Worm (Caenorhabditis elegans) whole organism, late embryonic: ENCODE data around the gene cox-6A.

Source experiments
- C38D4.7 ChIP-seq: fragments of 200-800 bp; sonication (Bioruptor generic); optimal IDR thresholded peaks from 2 replicates; lab custom pipeline; 2018; ENCODE audit warnings: mild to moderate bottlenecking, missing genetic modification characterization, moderate library complexity, missing compliant biosample characterization
- F13H6.1 ChIP-seq: sonication (generic microtip); optimal IDR thresholded peaks from 2 replicates; lab custom pipeline; 2016; ENCODE audit warnings: missing genetic modification characterization, missing compliant biosample characterization
- K02D7.2 ChIP-seq: sonication (generic microtip); optimal IDR thresholded peaks from 2 replicates; lab custom pipeline; 2017; ENCODE audit warnings: mild to moderate bottlenecking, missing genetic modification characterization, missing compliant biosample characterization
- Y22D7AL.16 ChIP-seq: sonication (generic microtip); optimal IDR thresholded peaks from 2 replicates; lab custom pipeline; 2016; ENCODE audit warnings: missing genetic modification characterization, missing compliant biosample characterization
- ceh-14 ChIP-seq: sonication (generic microtip); optimal IDR thresholded peaks from 2 replicates; lab custom pipeline; 2016; ENCODE audit warnings: missing genotype, missing genetic modification characterization, missing compliant biosample characterization
- ceh-2 ChIP-seq: sonication (generic microtip); optimal IDR thresholded peaks from 2 replicates; lab custom pipeline; 2016; ENCODE audit warnings: missing genotype, missing genetic modification characterization, missing compliant biosample characterization
- ceh-45 ChIP-seq: fragments of 200-800 bp; sonication (Bioruptor generic); IDR thresholded peaks from 2 replicates; pipeline ENCODE4 v1.3.6; 2022; ENCODE audit warnings: missing genetic modification reagents, missing genetic modification characterization, missing compliant biosample characterization
- ceh-6 ChIP-seq: fragments of 200-800 bp; sonication (Bioruptor generic); optimal IDR thresholded peaks from 2 replicates; lab custom pipeline; 2018; ENCODE audit warnings: mild to moderate bottlenecking, missing genetic modification characterization, missing compliant biosample characterization
- ceh-9 ChIP-seq: sonication (generic microtip); optimal IDR thresholded peaks from 2 replicates; lab custom pipeline; 2016; ENCODE audit warnings: mild to moderate bottlenecking, missing genetic modification characterization, inconsistent platforms, missing compliant biosample characterization
- che-1 ChIP-seq: sonication (generic microtip); optimal IDR thresholded peaks from 2 replicates; lab custom pipeline; 2016; ENCODE audit warnings: mild to moderate bottlenecking, missing genetic modification characterization, missing compliant biosample characterization
- dve-1 ChIP-seq: sonication (generic microtip); optimal IDR thresholded peaks from 2 replicates; lab custom pipeline; 2017; ENCODE audit warnings: antibody characterized with exemption, mild to moderate bottlenecking, missing genetic modification characterization, missing compliant biosample characterization
- elt-2 ChIP-seq: sonication (generic microtip); optimal IDR thresholded peaks from 2 replicates; lab custom pipeline; 2016; ENCODE audit warnings: missing genetic modification reagents, missing genetic modification characterization, missing compliant biosample characterization
- ets-4 ChIP-seq: sonication (generic microtip); optimal IDR thresholded peaks from 2 replicates; lab custom pipeline; 2016; ENCODE audit warnings: missing genetic modification characterization, missing compliant biosample characterization
- eyg-1 ChIP-seq: sonication (generic microtip); optimal IDR thresholded peaks from 2 replicates; lab custom pipeline; 2016; ENCODE audit warnings: missing genotype, missing genetic modification characterization, missing compliant biosample characterization
- fax-1 ChIP-seq: sonication (generic microtip); optimal IDR thresholded peaks from 2 replicates; lab custom pipeline; 2016; ENCODE audit warnings: missing genotype, missing genetic modification characterization, missing compliant biosample characterization
- fkh-10 ChIP-seq: fragments of 150-350 bp; optimal IDR thresholded peaks from 2 replicates; lab custom pipeline; 2014; ENCODE audit warnings: missing biosample characterization, missing genetic modification reagents, missing genetic modification characterization
- fkh-6 ChIP-seq: sonication (generic microtip); optimal IDR thresholded peaks from 2 replicates; lab custom pipeline; 2016; ENCODE audit warnings: missing genetic modification characterization, missing compliant biosample characterization
- hlh-15 ChIP-seq: sonication (generic microtip); optimal IDR thresholded peaks from 2 replicates; lab custom pipeline; 2016; ENCODE audit warnings: missing genetic modification characterization, missing compliant biosample characterization
- hlh-30 ChIP-seq: sonication (generic microtip); optimal IDR thresholded peaks from 2 replicates; lab custom pipeline; 2017; ENCODE audit warnings: antibody characterized with exemption, missing genetic modification characterization, missing compliant biosample characterization; ENCODE audit not compliant: insufficient read depth
- hlh-6 ChIP-seq: sonication (generic microtip); optimal IDR thresholded peaks from 2 replicates; lab custom pipeline; 2016; ENCODE audit warnings: missing genotype, missing genetic modification characterization, missing compliant biosample characterization
- mec-3 ChIP-seq: sonication (generic microtip); optimal IDR thresholded peaks from 2 replicates; lab custom pipeline; 2016; ENCODE audit warnings: borderline replicate concordance, missing genetic modification characterization, missing compliant biosample characterization
- nfya-1 ChIP-seq: sonication (generic microtip); optimal IDR thresholded peaks from 2 replicates; lab custom pipeline; 2017; ENCODE audit warnings: missing genetic modification characterization, mild to moderate bottlenecking, missing compliant biosample characterization, antibody characterized with exemption, moderate library complexity
- nhr-232 ChIP-seq: sonication (generic microtip); optimal IDR thresholded peaks from 2 replicates; lab custom pipeline; 2016; ENCODE audit warnings: missing genetic modification characterization, missing compliant biosample characterization
- npax-4 ChIP-seq: sonication (generic microtip); optimal IDR thresholded peaks from 2 replicates; lab custom pipeline; 2016; ENCODE audit warnings: missing genetic modification characterization, missing compliant biosample characterization
- odd-2 ChIP-seq: sonication (generic microtip); optimal IDR thresholded peaks from 2 replicates; lab custom pipeline; 2017; ENCODE audit warnings: antibody characterized with exemption, mild to moderate bottlenecking, missing genetic modification characterization, missing compliant biosample characterization
- pag-3 ChIP-seq: sonication (generic microtip); optimal IDR thresholded peaks from 2 replicates; lab custom pipeline; 2016; ENCODE audit warnings: missing compliant biosample characterization, missing genetic modification characterization, borderline replicate concordance
- pat-9 ChIP-seq: fragments of 200-800 bp; sonication (Bioruptor generic); optimal IDR thresholded peaks from 2 replicates; lab custom pipeline; 2018; ENCODE audit warnings: mild to moderate bottlenecking, missing genetic modification characterization, moderate library complexity, missing compliant biosample characterization
- pha-2 ChIP-seq: sonication (generic microtip); optimal IDR thresholded peaks from 2 replicates; lab custom pipeline; 2017; ENCODE audit warnings: mild to moderate bottlenecking, missing genetic modification characterization, missing compliant biosample characterization
- pros-1 ChIP-seq: fragments of 150-350 bp; optimal IDR thresholded peaks from 2 replicates; lab custom pipeline; 2014; ENCODE audit warnings: missing biosample characterization, missing genetic modification reagents, missing genetic modification characterization
- sox-4 ChIP-seq: sonication (generic microtip); optimal IDR thresholded peaks from 2 replicates; lab custom pipeline; 2017; ENCODE audit warnings: mild to moderate bottlenecking, missing genetic modification characterization, inconsistent platforms, missing compliant biosample characterization
- syd-9 ChIP-seq: sonication (generic microtip); optimal IDR thresholded peaks from 2 replicates; lab custom pipeline; 2016; ENCODE audit warnings: mild to moderate bottlenecking, missing genetic modification characterization, moderate library complexity, missing compliant biosample characterization
- tbx-2 ChIP-seq: sonication (generic microtip); optimal IDR thresholded peaks from 2 replicates; lab custom pipeline; 2016; ENCODE audit warnings: missing genetic modification characterization, missing compliant biosample characterization
- tbx-7 ChIP-seq: sonication (generic microtip); optimal IDR thresholded peaks from 2 replicates; lab custom pipeline; 2016; ENCODE audit warnings: missing genotype, missing genetic modification characterization, missing compliant biosample characterization
- ttx-3 ChIP-seq: sonication (generic microtip); optimal IDR thresholded peaks from 2 replicates; lab custom pipeline; 2016; ENCODE audit warnings: missing genetic modification reagents, missing genetic modification characterization, missing compliant biosample characterization
- unc-3 ChIP-seq, 2 experiments: fragments of 200-800 bp in 1 of 2; sonication (Bioruptor generic) in 1 of 2; sonication (generic microtip) in 1 of 2; conservative IDR thresholded peaks in 1 of 2; optimal IDR thresholded peaks in 1 of 2; 2 replicates each; pipeline versions ENCODE4 v1.3.6 to Lab custom; 2016 to 2022; ENCODE audit warnings: missing compliant biosample characterization in 2 of 2, missing genetic modification characterization in 2 of 2, missing genetic modification reagents in 1 of 2
- unc-42 ChIP-seq: sonication (generic microtip); optimal IDR thresholded peaks from 2 replicates; lab custom pipeline; 2016; ENCODE audit warnings: missing genotype, missing genetic modification characterization, missing compliant biosample characterization
- unc-55 ChIP-seq: sonication (generic microtip); optimal IDR thresholded peaks from 2 replicates; lab custom pipeline; 2017; ENCODE audit warnings: missing biosample characterization, missing genetic modification reagents, missing genetic modification characterization
- unc-86 ChIP-seq: sonication (generic microtip); optimal IDR thresholded peaks from 2 replicates; lab custom pipeline; 2016; ENCODE audit warnings: missing genetic modification characterization, missing compliant biosample characterization
- ztf-16 ChIP-seq: sonication (generic microtip); optimal IDR thresholded peaks from 2 replicates; lab custom pipeline; 2017; ENCODE audit warnings: missing genetic modification characterization, missing compliant biosample characterization

The cox-6A gene

ce11 chrIII:5080700-5081572, 588 bp upstream of the cox-6A start (continued):
- TF ChIP-seq sox-4 (tag; lab: Kevin White, UChicago) (peak; percentile 57), ceh-6 (GFP tag; lab: Kevin White, UChicago) (peak; percentile 69), Y22D7AL.16 (tag; lab: Kevin White, UChicago) (peak; percentile 28), nfya-1 (tag; lab: Kevin White, UChicago) (peak; percentile 52), tbx-7 (peak; percentile 26), nhr-232 (tag; lab: Kevin White, UChicago) (peak; percentile 57), ztf-16 (tag; lab: Kevin White, UChicago) (peak; percentile 51), fax-1 (peak; percentile 54), tbx-2 (tag; lab: Kevin White, UChicago) (peak; percentile 68), ceh-45 (peak; percentile 71), pha-2 (tag; lab: Kevin White, UChicago) (peak; percentile 66), ttx-3 (tag; lab: Kevin White, UChicago) (peak; percentile 54), pat-9 (tag; lab: Kevin White, UChicago) (peak; percentile 44), npax-4 (peak; percentile 29), ceh-9 (tag; lab: Kevin White, UChicago) (peak; percentile 14), pros-1 (tag; lab: Kevin White, UChicago) (no peak), unc-86 (tag; lab: Kevin White, UChicago) (peak; percentile 57), hlh-30 (tag; lab: Kevin White, UChicago) (no peak), hlh-6 (peak; percentile 69), unc-55 (GFP tag; lab: Kevin White, UChicago) (no peak), fkh-6 (tag; lab: Kevin White, UChicago) (peak; percentile 78), fkh-10 (no peak), ceh-14 (tag; lab: Kevin White, UChicago) (peak; percentile 82), syd-9 (tag; lab: Kevin White, UChicago) (no peak), dve-1 (peak; percentile 53), ets-4 (peak; percentile 82), unc-3 (GFP tag; conservative IDR thresholded peaks at IDR 0.05; lab: Robert Waterston, UW) (0 out of 2 replicates have a peak, but pooled peaks have one; percentile 52), unc-3 (tag; optimal IDR thresholded peaks at IDR 0.05; lab: Kevin White, UChicago) (peak; percentile 25), eyg-1 (tag; lab: Kevin White, UChicago) (no peak), F13H6.1 (tag; lab: Kevin White, UChicago) (no peak)

ce11 chrIII:5083304-5083703, 1.8 kb downstream of the cox-6A start:
- TF ChIP-seq ceh-6 (GFP tag; lab: Kevin White, UChicago) = no peak
- TF ChIP-seq tbx-7 = no peak
- no peak for TF ChIP-seq che-1 (tag; lab: Kevin White, UChicago)
- TF ChIP-seq ceh-45 = no peak
- TF ChIP-seq hlh-15 (tag; lab: Kevin White, UChicago) = no peak
- no peak for TF ChIP-seq odd-2
- TF ChIP-seq eyg-1 (tag; lab: Kevin White, UChicago) = no peak
- no peak for TF ChIP-seq pat-9 (tag; lab: Kevin White, UChicago)
- TF ChIP-seq pha-2 (tag; lab: Kevin White, UChicago) = no peak
- TF ChIP-seq sox-4 (tag; lab: Kevin White, UChicago) = no peak
- no peak for TF ChIP-seq fax-1
- TF ChIP-seq unc-42 (tag; lab: Kevin White, UChicago) = no peak
- no peak for TF ChIP-seq ceh-14 (tag; lab: Kevin White, UChicago)

DNA sequence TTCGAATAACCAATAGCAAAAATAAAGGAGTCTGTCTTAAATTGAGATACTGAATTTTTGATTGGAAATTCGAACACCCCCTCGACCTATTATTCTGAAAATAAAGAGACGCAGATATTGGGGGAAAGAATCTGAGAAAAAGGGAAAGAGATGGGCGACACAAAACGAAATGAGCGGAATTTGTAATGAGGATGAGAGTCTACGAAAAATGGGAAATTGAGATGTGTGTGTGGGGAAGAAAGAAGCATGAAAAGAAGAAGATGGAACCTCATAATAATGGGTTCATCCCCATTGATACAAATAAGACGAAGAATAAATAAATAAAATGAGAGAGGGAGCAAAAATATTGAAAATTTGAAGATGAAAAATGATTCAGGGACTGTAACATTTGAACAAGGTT, 4.0 kb downstream of the cox-6A start, which contains the start of gene cah-1:
Gene cah-1 (minus strand): TSS at position 101 of the 400 bp plus-strand sequence.
- TF ChIP-seq C38D4.7 = no peak
- no peak for TF ChIP-seq mec-3
- TF ChIP-seq ceh-2 (tag; lab: Kevin White, UChicago) = no peak
- TF ChIP-seq pag-3 = no peak
- no peak for TF ChIP-seq K02D7.2 (tag; lab: Kevin White, UChicago)
- TF ChIP-seq elt-2 (tag; lab: Kevin White, UChicago) = no peak
